Worm (Caenorhabditis elegans): ENCODE data around the gene T26C5.5.

Gene T26C5.5

DNA sequence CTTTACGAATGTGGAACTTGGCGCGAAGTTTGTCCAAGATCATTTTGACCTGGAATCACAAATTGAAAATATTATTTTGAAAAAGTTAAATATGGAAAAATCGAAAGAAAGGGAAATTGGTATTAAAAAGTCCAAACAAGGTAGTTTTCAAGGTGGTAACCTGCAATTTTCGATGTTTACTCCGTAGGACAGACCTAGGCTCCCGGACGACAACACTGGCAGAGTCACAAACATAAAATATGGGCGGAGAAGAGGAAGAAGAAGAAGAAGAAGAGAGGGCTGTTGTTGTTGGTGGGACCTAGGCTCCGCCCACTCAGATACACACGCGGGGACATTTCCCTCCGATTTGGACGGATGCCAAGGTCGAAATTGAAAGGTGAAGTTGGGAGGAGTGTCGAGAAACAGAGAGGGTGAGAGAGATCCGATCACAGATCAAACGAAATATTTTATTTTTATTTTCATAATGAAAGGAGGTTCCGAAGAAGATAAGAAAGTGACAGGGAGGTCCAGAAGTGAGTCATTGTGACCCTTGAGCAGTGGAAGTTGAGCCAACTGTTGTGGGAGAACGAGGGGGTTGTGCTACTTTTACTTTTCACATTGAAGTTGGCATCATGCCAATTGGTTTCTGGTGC lies 15.5 kb upstream of the T26C5.5 start, which contains the start of gene aqp-2:
Gene aqp-2 (minus strand): TSS at position 51 of the 632 bp plus-strand sequence.
- TF ChIP-seq mab-9 (GFP tag; IDR thresholded peaks at IDR 0.05) (no peak), unc-30 (tag; optimal IDR thresholded peaks at IDR 0.05) (no peak), tbx-2 (tag; optimal IDR thresholded peaks at IDR 0.05) (peak; percentile 39), isw-1 (GFP tag; IDR thresholded peaks at IDR 0.05) (no peak), fkh-10 (GFP tag; optimal IDR thresholded peaks at IDR 0.05) (no peak), tlp-1 (tag; optimal IDR thresholded peaks at IDR 0.05) (no peak), unc-130 (tag; optimal IDR thresholded peaks at IDR 0.05) (peak; percentile 45), aly-2 (tag; optimal IDR thresholded peaks at IDR 0.05) (no peak), lin-39 (tag; optimal IDR thresholded peaks at IDR 0.05) (peak; percentile 41), dsc-1 (tag; optimal IDR thresholded peaks at IDR 0.05) (peak; percentile 21), mep-1 (tag; optimal IDR thresholded peaks at IDR 0.05) (peak; percentile 53), rnt-1 (tag; optimal IDR thresholded peaks at IDR 0.05) (peak; percentile 73), mef-2 (tag; optimal IDR thresholded peaks at IDR 0.05) (no peak), skn-1 (tag; optimal IDR thresholded peaks at IDR 0.05) (peak; percentile 9), ceh-8 (GFP tag; optimal IDR thresholded peaks at IDR 0.05) (no peak), nhr-19 (GFP tag; conservative IDR thresholded peaks at IDR 0.05) (peak; percentile 67), egl-13 (tag; optimal IDR thresholded peaks at IDR 0.05) (peak; percentile 22), pag-3 (tag; optimal IDR thresholded peaks at IDR 0.05; ENCODE audit: borderline replicate concordance, insufficient read depth) (peak; percentile 84), pqm-1 (tag; optimal IDR thresholded peaks at IDR 0.05) (no peak), jun-1 (tag; optimal IDR thresholded peaks at IDR 0.05) (no peak), C04F5.9 (tag; optimal IDR thresholded peaks at IDR 0.05) (peak; percentile 15), hlh-4 (tag; optimal IDR thresholded peaks at IDR 0.05) (no peak), blmp-1 (tag; optimal IDR thresholded peaks at IDR 0.05) (peak; percentile 94), ceh-88 (GFP tag; IDR thresholded peaks at IDR 0.05) (no peak; the same call in 1 of the 2 replicates), nhr-85 (tag) (peak; percentile 88), snu-23 (GFP tag; optimal IDR thresholded peaks at IDR 0.05) (peak; percentile 72), sptf-1 (tag; optimal IDR thresholded peaks at IDR 0.05) (no peak), ets-5 (GFP tag; IDR thresholded peaks at IDR 0.05) (no peak), swsn-7 (tag; optimal IDR thresholded peaks at IDR 0.05) (peak; percentile 35), nhr-76 (tag; optimal IDR thresholded peaks at IDR 0.05) (no peak), snpc-4 (tag; optimal IDR thresholded peaks at IDR 0.05) (no peak), pax-3 (tag; optimal IDR thresholded peaks at IDR 0.05) (no peak), nhr-90 (tag; optimal IDR thresholded peaks at IDR 0.05; ENCODE audit: poor library complexity) (no peak), lin-14 (GFP tag; optimal IDR thresholded peaks at IDR 0.05) (peak; percentile 90), nhr-20 (tag; optimal IDR thresholded peaks at IDR 0.05) (peak; percentile 74), ztf-11 (tag; optimal IDR thresholded peaks at IDR 0.05) (peak in 1 of 2 experiments; percentile 26), C16A3.4 (tag; optimal IDR thresholded peaks at IDR 0.05) (no peak), zip-4 (GFP tag; optimal IDR thresholded peaks at IDR 0.05) (no peak), unc-98 (GFP tag; IDR thresholded peaks at IDR 0.05) (no peak), nhr-71 (tag; optimal IDR thresholded peaks at IDR 0.05) (peak; percentile 86), nhr-47 (tag; optimal IDR thresholded peaks at IDR 0.05) (peak; percentile 30), fos-1 (tag; optimal IDR thresholded peaks at IDR 0.05) (peak; percentile 47), efl-3 (GFP tag; optimal IDR thresholded peaks at IDR 0.05) (no peak), hlh-17 (GFP tag; optimal IDR thresholded peaks at IDR 0.05; ENCODE audit: borderline replicate concordance) (no peak), ceh-82 (tag; optimal IDR thresholded peaks at IDR 0.05) (no peak), nhr-77 (tag; optimal IDR thresholded peaks at IDR 0.05) (no peak), lsy-2 (tag; optimal IDR thresholded peaks at IDR 0.05) (peak; percentile 22 to 56), sox-4 (tag; optimal IDR thresholded peaks at IDR 0.05) (no peak), grh-1 (GFP tag; IDR thresholded peaks at IDR 0.05) (no peak), vab-15 (tag; optimal IDR thresholded peaks at IDR 0.05) (no peak), dpl-1 (GFP tag; optimal IDR thresholded peaks at IDR 0.05) (no peak), irx-1 (tag; optimal IDR thresholded peaks at IDR 0.05) (peak; percentile 40), nhr-84 (tag; optimal IDR thresholded peaks at IDR 0.05) (no peak)

Measured in whole organism, L1 larva.